Worm (Caenorhabditis elegans): ENCODE data around the gene nhr-258.

ce11 chrIV:8009374-8009773 is 35.4 kb upstream of the nhr-258 start:
- no peak for TF ChIP-seq ama-1 (optimal IDR thresholded peaks at IDR 0.05)
- no peak for TF ChIP-seq hmbx-1 (tag; optimal IDR thresholded peaks at IDR 0.05)
- TF ChIP-seq sea-1 (GFP tag; conservative IDR thresholded peaks at IDR 0.05), result no peak
- no peak for TF ChIP-seq F13C5.2 (tag; optimal IDR thresholded peaks at IDR 0.05)
- no peak for TF ChIP-seq ets-7 (tag; optimal IDR thresholded peaks at IDR 0.05)
- TF ChIP-seq tbx-37 (GFP tag; conservative IDR thresholded peaks at IDR 0.05), result no peak
- no peak for TF ChIP-seq hnd-1 (tag; optimal IDR thresholded peaks at IDR 0.05)
- TF ChIP-seq ceh-36 (tag; optimal IDR thresholded peaks at IDR 0.05), result no peak
